Fruit fly (Drosophila melanogaster) whole organism, wandering third instar larva: ENCODE data around the gene CG12105.
A peak's percentile ranks its signal among the peaks of the same experiment; 100 is the strongest.

Source experiments
- CG32264 ChIP-seq: fragments of 200-800 bp; sonication (Bioruptor generic); optimal IDR thresholded peaks from 2 replicates; lab custom pipeline; 2016; ENCODE audit warnings: missing biosample characterization, missing genetic modification characterization
- Dfd ChIP-seq: fragments of >200 bp; optimal IDR thresholded peaks from 2 replicates; lab custom pipeline; 2017; ENCODE audit warnings: missing biosample characterization, missing genetic modification characterization
- Dif ChIP-seq: fragments of 200-275, 200-300 bp; sonication (Bioruptor generic); optimal IDR thresholded peaks from 2 replicates; lab custom pipeline; 2018; ENCODE audit warnings: missing biosample characterization, missing genetic modification characterization; ENCODE audit not compliant: partially characterized antibody
- GATAd ChIP-seq: sonication (Bioruptor generic); optimal IDR thresholded peaks from 2 replicates; lab custom pipeline; 2016; ENCODE audit warnings: missing biosample characterization, missing genetic modification characterization
- HLH106 ChIP-seq: fragments of 200-800 bp; optimal IDR thresholded peaks from 3 replicates; lab custom pipeline; 2019; ENCODE audit warnings: missing biosample characterization, mild to moderate bottlenecking, missing genetic modification characterization, moderate library complexity
- Hr78 ChIP-seq: fragments of >200 bp; optimal IDR thresholded peaks from 2 replicates; lab custom pipeline; 2017; ENCODE audit warnings: missing biosample characterization, missing genetic modification characterization
- Hr83 ChIP-seq: fragments of 200-300 bp; sonication (Bioruptor generic); optimal IDR thresholded peaks from 2 replicates; lab custom pipeline; 2016; ENCODE audit warnings: missing biosample characterization, mild to moderate bottlenecking, missing genetic modification characterization, moderate library complexity; ENCODE audit not compliant: poor library complexity, severe bottlenecking
- Myc ChIP-seq: fragments of >200 bp; optimal IDR thresholded peaks from 2 replicates; lab custom pipeline; 2017
- N ChIP-seq: fragments of >200 bp; optimal IDR thresholded peaks from 2 replicates; lab custom pipeline; 2018; ENCODE audit warnings: missing biosample characterization, missing external identifiers, missing genetic modification characterization
- OdsH ChIP-seq: fragments of 200-800 bp; sonication (Bioruptor generic); optimal IDR thresholded peaks from 2 replicates; lab custom pipeline; 2016; ENCODE audit warnings: missing biosample characterization, mild to moderate bottlenecking, missing genetic modification characterization
- Rel ChIP-seq, 2 experiments: fragments of 200-800 bp; sonication (Bioruptor generic) in 1 of 2; optimal IDR thresholded peaks; 2 replicates in 1 of 2; 3 replicates in 1 of 2; lab custom pipeline; 2016 to 2019; ENCODE audit warnings: mild to moderate bottlenecking in 2 of 2, missing biosample characterization in 2 of 2, missing genetic modification characterization in 2 of 2, moderate library complexity in 1 of 2
- Sp1 ChIP-seq: fragments of 200-800 bp; sonication (Bioruptor generic); optimal IDR thresholded peaks from 3 replicates; lab custom pipeline; 2019; ENCODE audit warnings: missing biosample characterization, mild to moderate bottlenecking, missing genetic modification characterization, moderate library complexity
- brk ChIP-seq: fragments of 200-800 bp; sonication (Bioruptor generic); optimal IDR thresholded peaks from 2 replicates; lab custom pipeline; 2016; ENCODE audit warnings: missing biosample characterization, mild to moderate bottlenecking, missing genetic modification characterization
- dl ChIP-seq, 2 experiments: fragments of 175-275, 200-275 bp in 1 of 2; fragments of 200-275 bp in 1 of 2; sonication (Bioruptor generic); optimal IDR thresholded peaks; lab custom pipeline; 2018; ENCODE audit warnings: mild to moderate bottlenecking in 2 of 2, missing biosample characterization in 2 of 2, missing genetic modification characterization in 2 of 2, moderate library complexity in 2 of 2; ENCODE audit not compliant: partially characterized antibody in 2 of 2, insufficient read depth in 1 of 2
- dsf ChIP-seq: sonication (Bioruptor generic); optimal IDR thresholded peaks from 2 replicates; lab custom pipeline; 2016; ENCODE audit warnings: missing biosample characterization, missing genetic modification characterization, borderline replicate concordance
- foxo ChIP-seq, 2 experiments: fragments of 200-800 bp; sonication (Bioruptor generic); optimal IDR thresholded peaks; 2 replicates in 1 of 2; 3 replicates in 1 of 2; lab custom pipeline; 2016 to 2017; ENCODE audit warnings: missing biosample characterization in 2 of 2, missing genetic modification characterization in 2 of 2
- fru ChIP-seq: fragments of 200-800 bp; sonication (Bioruptor generic); optimal IDR thresholded peaks from 3 replicates; lab custom pipeline; 2016; ENCODE audit warnings: missing biosample characterization, mild to moderate bottlenecking, missing genetic modification characterization
- h ChIP-seq: fragments of 200-800 bp; sonication (Bioruptor generic); optimal IDR thresholded peaks from 3 replicates; lab custom pipeline; 2016; ENCODE audit warnings: missing biosample characterization, mild to moderate bottlenecking, missing genetic modification characterization
- jim ChIP-seq: fragments of 175-275, 200-325 bp; sonication (Bioruptor generic); optimal IDR thresholded peaks from 2 replicates; lab custom pipeline; 2016; ENCODE audit warnings: missing biosample characterization, mild to moderate bottlenecking, missing genetic modification characterization
- pan ChIP-seq: fragments of >200 bp; optimal IDR thresholded peaks from 2 replicates; lab custom pipeline; 2017
- psq ChIP-seq: fragments of 200-800 bp; sonication (Bioruptor generic); optimal IDR thresholded peaks from 3 replicates; lab custom pipeline; 2017; ENCODE audit warnings: missing biosample characterization, mild to moderate bottlenecking, missing genetic modification characterization, moderate library complexity
- rgr ChIP-seq: fragments of 200-800 bp; sonication (Bioruptor generic); optimal IDR thresholded peaks from 3 replicates; lab custom pipeline; 2016; ENCODE audit warnings: missing biosample characterization, mild to moderate bottlenecking, missing genetic modification characterization
- sv ChIP-seq: fragments of 200-800 bp; sonication (Bioruptor generic); optimal IDR thresholded peaks from 3 replicates; lab custom pipeline; 2016; ENCODE audit warnings: missing biosample characterization, missing genetic modification characterization
- woc ChIP-seq: sonication (Bioruptor generic); optimal IDR thresholded peaks from 2 replicates; lab custom pipeline; 2016; ENCODE audit warnings: missing biosample characterization, mild to moderate bottlenecking, missing genetic modification characterization

The CG12105 gene

dm6 chr3L:1569966-1570276 is 45.7 kb downstream of the CG12105 start:
- TF ChIP-seq GATAd (GFP tag; lab: Kevin White, UChicago) (no peak), psq (peak; percentile 88)

dm6 chr3L:1569162-1569965 is 46.2 kb downstream of the CG12105 start, which contains the start of gene Tmep:
Gene Tmep (plus strand): TSS chr3L:1569181.
- TF ChIP-seq OdsH (GFP tag; lab: Kevin White, UChicago) (peak; percentile 30), Rel (GFP tag; optimal IDR thresholded peaks at IDR 0.05; lab: Kevin White, UChicago) (no peak), Rel (tag; optimal IDR thresholded peaks at IDR 0.05; lab: Kevin White, UChicago) (peak; percentile 85), Sp1 (GFP tag; lab: Kevin White, UChicago) (peak; percentile 22), Hr78 (GFP tag; lab: Kevin White, UChicago) (no peak), Dfd (no peak), Myc (lab: Kevin White, UChicago) (peak; percentile 15), fru (GFP tag; lab: Kevin White, UChicago) (peak; percentile 7), Hr83 (GFP tag; lab: Kevin White, UChicago) (peak; percentile 19)

dm6 chr3L:1568225-1569161 is 47.1 kb downstream of the CG12105 start, which contains the start of gene CG7879:
Gene CG7879 (minus strand): TSS chr3L:1568608.
- no peak for TF ChIP-seq Hr83 (GFP tag; lab: Kevin White, UChicago)
- TF ChIP-seq rgr (GFP tag; lab: Kevin White, UChicago): peak; percentile 22
- TF ChIP-seq foxo (GFP tag; optimal IDR thresholded peaks at IDR 0.05; lab: Kevin White, UChicago): peak in 1 of 2 experiments; percentile 28
- peak; percentile 48 for TF ChIP-seq sv (GFP tag; lab: Kevin White, UChicago)
- no peak for TF ChIP-seq dl (GFP tag; optimal IDR thresholded peaks at IDR 0.05; lab: Kevin White, UChicago; ENCODE audit: insufficient read depth in 1 of 2, partially characterized antibody in 2 of 2)
- TF ChIP-seq Rel (GFP tag; optimal IDR thresholded peaks at IDR 0.05; lab: Kevin White, UChicago): no peak
- peak; percentile 36 for TF ChIP-seq Rel (tag; optimal IDR thresholded peaks at IDR 0.05; lab: Kevin White, UChicago)
- peak; percentile 44 for TF ChIP-seq HLH106 (tag; lab: Kevin White, UChicago)
- no peak for TF ChIP-seq CG32264 (GFP tag; lab: Kevin White, UChicago)
- peak; percentile 9 for TF ChIP-seq Sp1 (GFP tag; lab: Kevin White, UChicago)
- TF ChIP-seq woc (GFP tag; lab: Kevin White, UChicago): peak; percentile 41
- peak; percentile 34 for TF ChIP-seq h (GFP tag; lab: Kevin White, UChicago)
- TF ChIP-seq psq: peak; percentile 49

dm6 chr3L:1565092-1565491 is 50.5 kb downstream of the CG12105 start, which contains the start of gene CG12003:
Gene CG12003 (plus strand): TSS chr3L:1565392.
- TF ChIP-seq HLH106 (tag; lab: Kevin White, UChicago) (no peak), brk (GFP tag; lab: Kevin White, UChicago) (no peak), Rel (GFP tag; optimal IDR thresholded peaks at IDR 0.05; lab: Kevin White, UChicago) (no peak), Rel (tag; optimal IDR thresholded peaks at IDR 0.05; lab: Kevin White, UChicago) (no peak), pan (lab: Kevin White, UChicago) (no peak), OdsH (GFP tag; lab: Kevin White, UChicago) (no peak), woc (GFP tag; lab: Kevin White, UChicago) (no peak), dsf (GFP tag; lab: Kevin White, UChicago) (no peak), N (GFP tag; lab: Kevin White, UChicago) (no peak), rgr (GFP tag; lab: Kevin White, UChicago) (no peak), h (GFP tag; lab: Kevin White, UChicago) (no peak), psq (no peak), Dif (no peak), jim (GFP tag; lab: Kevin White, UChicago) (no peak)
